Worm (Caenorhabditis elegans) whole organism, L3 larva: ENCODE data around the gene cyp-29A2.

ENCODE experiments used
- R02D3.7 ChIP-seq: fragments of 150-350 bp; optimal IDR thresholded peaks from 2 replicates; lab custom pipeline; 2014; ENCODE audit warnings: missing biosample characterization, missing genetic modification characterization
- aly-2 ChIP-seq: fragments of 150-350 bp; optimal IDR thresholded peaks from 2 replicates; lab custom pipeline; 2014; ENCODE audit warnings: missing biosample characterization, missing genetic modification characterization
- ama-1 ChIP-seq: fragments of 150-350 bp; optimal IDR thresholded peaks from 2 replicates; lab custom pipeline; 2018
- ceh-16 ChIP-seq: sonication (generic microtip); optimal IDR thresholded peaks from 2 replicates; lab custom pipeline; 2017; ENCODE audit warnings: missing biosample characterization, missing genetic modification characterization
- ceh-28 ChIP-seq: fragments of 150-350 bp; optimal IDR thresholded peaks from 2 replicates; lab custom pipeline; 2014; ENCODE audit warnings: missing biosample characterization, missing genetic modification reagents, missing genetic modification characterization
- ceh-82 ChIP-seq: fragments of 150-350 bp; optimal IDR thresholded peaks from 2 replicates; lab custom pipeline; 2014; ENCODE audit warnings: missing biosample characterization, missing genetic modification characterization
- ceh-9 ChIP-seq: sonication (generic microtip); optimal IDR thresholded peaks from 2 replicates; lab custom pipeline; 2018; ENCODE audit warnings: missing biosample characterization, missing genetic modification characterization
- egl-27 ChIP-seq: sonication (generic microtip); optimal IDR thresholded peaks from 4 replicates; lab custom pipeline; 2017; ENCODE audit warnings: missing biosample characterization, missing genetic modification reagents, missing genetic modification characterization
- egl-5 ChIP-seq: fragments of 150-350 bp; optimal IDR thresholded peaks from 2 replicates; lab custom pipeline; 2017; ENCODE audit warnings: missing biosample characterization, missing genetic modification reagents, missing genetic modification characterization, inconsistent platforms
- elt-1 ChIP-seq: fragments of 150-350 bp; optimal IDR thresholded peaks from 2 replicates; lab custom pipeline; 2014; ENCODE audit warnings: missing biosample characterization, missing genetic modification characterization
- elt-2 ChIP-seq: sonication (generic microtip); optimal IDR thresholded peaks from 2 replicates; lab custom pipeline; 2016; ENCODE audit warnings: missing genetic modification reagents, mild to moderate bottlenecking, missing genetic modification characterization, missing compliant biosample characterization
- elt-3 ChIP-seq, 3 experiments: fragments of 150-350 bp in 1 of 3; sonication (generic microtip) in 2 of 3; optimal IDR thresholded peaks; 2 replicates in 2 of 3; 4 replicates in 1 of 3; lab custom pipeline; 2014 to 2017; ENCODE audit warnings: missing biosample characterization in 3 of 3, missing genetic modification characterization in 3 of 3
- fkh-10 ChIP-seq: sonication (generic microtip); optimal IDR thresholded peaks from 2 replicates; lab custom pipeline; 2017; ENCODE audit warnings: missing biosample characterization, missing genetic modification reagents, missing genetic modification characterization
- fkh-2 ChIP-seq: fragments of 150-350 bp; optimal IDR thresholded peaks from 2 replicates; lab custom pipeline; 2014; ENCODE audit warnings: missing biosample characterization, missing genetic modification reagents, missing genetic modification characterization
- fos-1 ChIP-seq: fragments of 150-350 bp; optimal IDR thresholded peaks from 2 replicates; lab custom pipeline; 2014; ENCODE audit warnings: missing biosample characterization, missing genetic modification characterization
- hmg-11 ChIP-seq: sonication (generic microtip); optimal IDR thresholded peaks from 2 replicates; lab custom pipeline; 2016; ENCODE audit warnings: missing genetic modification characterization, missing compliant biosample characterization
- jun-1 ChIP-seq: fragments of 150-350 bp; optimal IDR thresholded peaks from 2 replicates; lab custom pipeline; 2014; ENCODE audit warnings: missing biosample characterization, missing genetic modification reagents, missing genetic modification characterization
- lin-15B ChIP-seq: fragments of 150-350 bp; optimal IDR thresholded peaks from 2 replicates; lab custom pipeline; 2014; ENCODE audit warnings: missing biosample characterization, missing genetic modification characterization
- lin-39 ChIP-seq: fragments of 150-350 bp; optimal IDR thresholded peaks from 2 replicates; lab custom pipeline; 2018; ENCODE audit warnings: missing biosample characterization, missing genetic modification reagents, missing genetic modification characterization
- lsy-12 ChIP-seq: sonication (generic microtip); optimal IDR thresholded peaks from 2 replicates; lab custom pipeline; 2016; ENCODE audit warnings: mild to moderate bottlenecking, missing genetic modification characterization, missing compliant biosample characterization
- mml-1 ChIP-seq: fragments of 150-350 bp; sonication (generic microtip); optimal IDR thresholded peaks from 3 replicates; lab custom pipeline; 2014; ENCODE audit warnings: missing biosample characterization, missing genetic modification characterization
- nfya-1 ChIP-seq: sonication (generic microtip); optimal IDR thresholded peaks from 2 replicates; lab custom pipeline; 2017; ENCODE audit warnings: missing genetic modification characterization, mild to moderate bottlenecking, missing compliant biosample characterization, antibody characterized with exemption, moderate library complexity; ENCODE audit not compliant: insufficient read depth
- nhr-11 ChIP-seq: fragments of 150-350 bp; optimal IDR thresholded peaks from 2 replicates; lab custom pipeline; 2014; ENCODE audit warnings: missing biosample characterization, missing genetic modification characterization
- nhr-12 ChIP-seq: fragments of 150-350 bp; optimal IDR thresholded peaks from 2 replicates; lab custom pipeline; 2014; ENCODE audit warnings: missing biosample characterization, missing genetic modification characterization
- nhr-25 ChIP-seq: sonication (generic microtip); optimal IDR thresholded peaks from 2 replicates; lab custom pipeline; 2017; ENCODE audit warnings: missing biosample characterization, missing genetic modification characterization
- nhr-43 ChIP-seq: sonication (generic microtip); optimal IDR thresholded peaks from 2 replicates; lab custom pipeline; 2016; ENCODE audit warnings: mild to moderate bottlenecking, missing genetic modification characterization, missing compliant biosample characterization; ENCODE audit not compliant: poor library complexity, severe bottlenecking
- nhr-76 ChIP-seq: fragments of 150-350 bp; sonication (generic microtip); optimal IDR thresholded peaks from 5 replicates; lab custom pipeline; 2014; ENCODE audit warnings: missing biosample characterization, missing genetic modification characterization
- nhr-77 ChIP-seq: fragments of 150-350 bp; optimal IDR thresholded peaks from 2 replicates; lab custom pipeline; 2014; ENCODE audit warnings: missing biosample characterization, missing genetic modification characterization
- pha-4 ChIP-seq: fragments of 150-350 bp; optimal IDR thresholded peaks from 2 replicates; lab custom pipeline; 2014; ENCODE audit warnings: missing biosample characterization, missing genetic modification reagents, missing genetic modification characterization
- pqm-1 ChIP-seq: fragments of 150-350 bp; optimal IDR thresholded peaks from 2 replicates; lab custom pipeline; 2017; ENCODE audit warnings: missing biosample characterization, missing genetic modification characterization, inconsistent platforms
- sea-2 ChIP-seq: fragments of 150-350 bp; sonication (generic microtip); optimal IDR thresholded peaks from 4 replicates; lab custom pipeline; 2014; ENCODE audit warnings: missing biosample characterization, missing genetic modification reagents, missing genetic modification characterization
- skn-1 ChIP-seq: fragments of 150-350 bp; optimal IDR thresholded peaks from 2 replicates; lab custom pipeline; 2014; ENCODE audit warnings: missing biosample characterization, missing genetic modification characterization
- snpc-4 ChIP-seq: fragments of 150-350 bp; optimal IDR thresholded peaks from 2 replicates; lab custom pipeline; 2014; ENCODE audit warnings: missing biosample characterization, missing genetic modification characterization
- tbx-2 ChIP-seq: sonication (generic microtip); optimal IDR thresholded peaks from 2 replicates; lab custom pipeline; 2016; ENCODE audit warnings: mild to moderate bottlenecking, missing genetic modification characterization, missing compliant biosample characterization
- unc-39 ChIP-seq: sonication (generic microtip); optimal IDR thresholded peaks from 4 replicates; lab custom pipeline; 2017; ENCODE audit warnings: missing biosample characterization, missing genetic modification characterization
- zag-1 ChIP-seq: fragments of 150-350 bp; optimal IDR thresholded peaks from 2 replicates; lab custom pipeline; 2014; ENCODE audit warnings: missing biosample characterization, missing genetic modification characterization
- ztf-11 ChIP-seq: fragments of 150-350 bp; optimal IDR thresholded peaks from 2 replicates; lab custom pipeline; 2014; ENCODE audit warnings: missing biosample characterization, missing genetic modification characterization
- ztf-4 ChIP-seq: fragments of 150-350 bp; optimal IDR thresholded peaks from 2 replicates; lab custom pipeline; 2014; ENCODE audit warnings: missing biosample characterization, missing genetic modification characterization

The cyp-29A2 gene

DNA sequence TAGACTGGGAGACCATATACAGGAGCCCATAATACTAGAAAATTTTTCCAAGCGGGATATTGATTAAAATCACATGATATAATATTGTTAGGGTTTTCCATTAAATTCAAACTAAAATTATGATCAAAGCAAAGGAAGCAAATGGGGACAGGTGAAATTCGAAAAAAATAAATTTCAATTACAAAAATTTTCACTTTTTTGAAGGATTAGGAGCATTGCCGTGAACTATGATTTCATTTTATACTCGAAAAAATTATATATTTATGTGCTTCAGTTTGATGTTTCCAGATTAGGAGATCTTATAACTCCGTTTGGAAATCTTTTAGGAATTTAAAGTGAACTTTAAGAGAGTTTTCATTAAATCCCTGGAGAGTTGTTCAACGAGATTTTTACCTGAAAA is 43.2 kb downstream of the cyp-29A2 start, which contains the start of gene F07B10.7:
Gene F07B10.7, minus strand, starts transcription at position 101 of the 400 bp plus-strand sequence.
- TF ChIP-seq lin-15B (no peak), aly-2 (tag; lab: Kevin White, UChicago) (no peak), mml-1 (tag; lab: Kevin White, UChicago) (no peak), egl-5 (no peak), egl-27 (no peak), ceh-82 (tag; lab: Kevin White, UChicago) (no peak), nhr-77 (tag; lab: Kevin White, UChicago) (no peak), sea-2 (GFP tag; lab: Kevin White, UChicago) (no peak), nhr-43 (no peak), lin-39 (tag; lab: Kevin White, UChicago) (no peak), skn-1 (tag; lab: Kevin White, UChicago) (no peak), elt-1 (tag; lab: Kevin White, UChicago) (no peak), jun-1 (tag; lab: Kevin White, UChicago) (no peak), fos-1 (tag; lab: Kevin White, UChicago) (no peak), nhr-11 (tag; lab: Kevin White, UChicago) (no peak)
- TF ChIP-seq, all 47 proteins: peak for 0

DNA sequence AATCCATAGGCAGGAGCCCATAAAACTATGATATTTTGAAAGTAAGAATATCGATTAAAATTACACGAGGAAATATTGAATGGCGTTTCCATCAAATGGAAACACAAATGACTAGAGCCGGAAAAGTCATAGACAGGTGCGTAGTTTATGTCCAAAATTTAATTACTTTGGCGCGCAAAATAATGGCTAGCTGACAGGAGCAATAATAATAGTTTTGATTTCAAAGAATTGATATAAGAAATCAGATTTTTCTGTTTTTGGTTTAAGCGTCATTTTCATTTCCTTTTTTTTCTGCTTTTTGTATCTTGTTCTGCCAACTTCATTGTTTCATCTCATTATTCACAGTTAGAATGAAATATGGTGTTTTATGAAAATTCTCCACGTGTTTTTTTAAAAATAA is 45.6 kb downstream of the cyp-29A2 start, which contains the start of gene F07B10.4:
Gene F07B10.4, minus strand, starts transcription at position 101 of the 400 bp plus-strand sequence.
- TF ChIP-seq ztf-4 (tag; lab: Kevin White, UChicago) (no peak), lsy-12 (tag; lab: Kevin White, UChicago) (no peak), zag-1 (tag; lab: Kevin White, UChicago) (no peak), nfya-1 (tag; lab: Kevin White, UChicago) (no peak), lin-15B (no peak), ceh-9 (no peak), ceh-82 (tag; lab: Kevin White, UChicago) (no peak), lin-39 (tag; lab: Kevin White, UChicago) (no peak), unc-39 (no peak), hmg-11 (tag; lab: Kevin White, UChicago) (no peak), nhr-77 (tag; lab: Kevin White, UChicago) (no peak), fkh-2 (tag; lab: Kevin White, UChicago) (no peak), pha-4 (tag; lab: Kevin White, UChicago) (no peak), elt-3 (tag; optimal IDR thresholded peaks at IDR 0.05; lab: Kevin White, UChicago) (no peak), fkh-10 (GFP tag; lab: Kevin White, UChicago) (no peak)
- TF ChIP-seq, all 47 proteins: peak for 0

DNA sequence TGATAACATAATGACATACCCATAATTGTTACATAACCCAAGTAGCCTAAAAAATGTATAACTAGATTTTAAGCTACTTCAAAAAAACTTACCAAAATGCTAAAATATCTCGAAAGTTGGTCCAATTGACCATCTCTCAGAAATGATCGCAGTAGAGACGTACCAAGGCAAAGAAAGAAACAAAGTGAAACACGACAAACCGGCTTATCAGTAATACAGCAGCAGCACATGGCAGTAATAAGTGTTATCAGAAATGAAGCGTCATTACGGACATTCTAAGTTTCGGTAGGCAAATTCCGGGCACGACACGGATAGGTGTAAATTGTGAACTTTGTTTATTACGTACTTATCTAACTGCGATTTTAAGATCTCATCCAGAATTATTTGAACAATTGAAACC is 48.1 kb downstream of the cyp-29A2 start, which contains the start of gene cln-3.1:
Gene cln-3.1, minus strand, starts transcription at position 171 of the 400 bp plus-strand sequence.
- no peak for TF ChIP-seq elt-1 (tag; lab: Kevin White, UChicago)
- TF ChIP-seq nhr-12 (tag; lab: Kevin White, UChicago), result no peak
- TF ChIP-seq aly-2 (tag; lab: Kevin White, UChicago), result no peak
- TF ChIP-seq nhr-76 (tag; lab: Kevin White, UChicago), result no peak
- TF ChIP-seq unc-39, result no peak
- no peak for TF ChIP-seq ceh-16 (tag; lab: Kevin White, UChicago)
- TF ChIP-seq pha-4 (tag; lab: Kevin White, UChicago), result no peak
- no peak for TF ChIP-seq ama-1
- TF ChIP-seq ceh-9, result no peak
- TF ChIP-seq pqm-1 (tag; lab: Kevin White, UChicago), result peak; percentile 28
- no peak for TF ChIP-seq zag-1 (tag; lab: Kevin White, UChicago)
- no peak for TF ChIP-seq ceh-28 (tag; lab: Kevin White, UChicago)
- peak; percentile 64 for TF ChIP-seq elt-2 (tag; lab: Kevin White, UChicago)
- no peak for TF ChIP-seq R02D3.7 (tag; lab: Kevin White, UChicago)
- TF ChIP-seq egl-27, result no peak
- TF ChIP-seq ztf-11 (tag; lab: Kevin White, UChicago), result no peak

DNA sequence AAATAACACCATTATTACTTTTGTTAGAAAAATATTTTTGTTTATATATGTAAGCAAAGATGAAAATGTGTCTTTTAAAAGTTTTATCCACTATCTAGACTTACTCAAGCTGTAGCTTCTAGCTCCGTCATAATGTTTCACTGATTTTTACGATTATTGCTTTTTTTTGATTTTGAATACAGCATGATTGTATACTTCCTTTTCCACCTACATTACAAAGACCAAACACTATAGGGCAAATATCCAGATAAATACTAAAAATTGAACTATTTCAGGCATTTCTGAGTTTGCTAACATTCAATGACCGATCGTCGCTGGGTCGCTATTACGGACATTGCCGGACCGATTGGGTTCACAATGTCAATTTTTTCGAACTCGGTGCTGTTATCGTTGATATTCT is 49.3 kb downstream of the cyp-29A2 start, which contains the start of gene str-116:
Gene str-116, plus strand, starts transcription at position 301 of the 400 bp plus-strand sequence.
- TF ChIP-seq unc-39 (no peak), snpc-4 (tag; lab: Kevin White, UChicago) (no peak), ztf-4 (tag; lab: Kevin White, UChicago) (no peak), fos-1 (tag; lab: Kevin White, UChicago) (no peak), pha-4 (tag; lab: Kevin White, UChicago) (no peak), fkh-2 (tag; lab: Kevin White, UChicago) (no peak), ceh-9 (no peak), pqm-1 (tag; lab: Kevin White, UChicago) (no peak), elt-2 (tag; lab: Kevin White, UChicago) (no peak), nfya-1 (tag; lab: Kevin White, UChicago) (no peak), nhr-25 (tag; lab: Kevin White, UChicago) (no peak), tbx-2 (tag; lab: Kevin White, UChicago) (no peak)
